Worm (Caenorhabditis elegans): Measurements from ENCODE around the gene C33C12.4.
"Not testable (repeated sequence)": the region's sequence is repeated elsewhere in the genome, so short reads cannot be mapped to it uniquely, and the experiment has no call there.

DNA sequence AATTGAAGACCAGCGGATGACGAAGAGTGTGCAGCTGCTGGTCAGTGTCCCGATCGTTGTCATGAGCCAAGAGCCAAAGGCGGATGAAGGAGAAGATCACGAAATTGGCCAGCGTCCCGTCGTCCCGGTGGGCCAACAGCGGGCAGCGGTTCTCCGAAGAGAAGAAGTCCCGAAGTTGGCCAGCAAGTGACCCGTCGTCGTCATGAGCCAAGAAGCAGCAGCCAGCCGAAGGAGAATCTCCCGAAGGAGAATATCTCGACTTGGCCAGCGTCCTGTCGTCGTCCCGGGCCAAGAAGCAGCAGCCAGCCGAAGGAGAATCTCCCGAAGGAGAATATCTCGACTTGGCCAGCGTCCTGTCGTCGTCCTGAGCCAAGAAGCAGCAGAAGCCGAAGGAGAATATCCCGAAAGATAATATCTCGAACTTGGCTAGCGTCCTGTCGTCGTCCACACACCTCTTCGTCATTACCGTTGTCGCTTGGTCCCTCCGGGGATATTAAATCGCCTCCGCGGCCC lies 2.9 kb downstream of the C33C12.4 start, which contains the start of gene C33C12.11:
- TF ChIP-seq scrt-1 (GFP tag; IDR thresholded peaks at IDR 0.05); aly-1 (tag; optimal IDR thresholded peaks at IDR 0.05); flt-1 (GFP tag; IDR thresholded peaks at IDR 0.05); ama-1 (optimal IDR thresholded peaks at IDR 0.05); ets-7 (tag; optimal IDR thresholded peaks at IDR 0.05); ceh-36 (tag; optimal IDR thresholded peaks at IDR 0.05); F13C5.2 (tag; optimal IDR thresholded peaks at IDR 0.05); B0310.2 (tag; optimal IDR thresholded peaks at IDR 0.05); hnd-1 (tag; optimal IDR thresholded peaks at IDR 0.05): not testable (repeated sequence)
